Worm (Caenorhabditis elegans): ENCODE data around the gene W05H9.4.

W05H9.4 gene

DNA sequence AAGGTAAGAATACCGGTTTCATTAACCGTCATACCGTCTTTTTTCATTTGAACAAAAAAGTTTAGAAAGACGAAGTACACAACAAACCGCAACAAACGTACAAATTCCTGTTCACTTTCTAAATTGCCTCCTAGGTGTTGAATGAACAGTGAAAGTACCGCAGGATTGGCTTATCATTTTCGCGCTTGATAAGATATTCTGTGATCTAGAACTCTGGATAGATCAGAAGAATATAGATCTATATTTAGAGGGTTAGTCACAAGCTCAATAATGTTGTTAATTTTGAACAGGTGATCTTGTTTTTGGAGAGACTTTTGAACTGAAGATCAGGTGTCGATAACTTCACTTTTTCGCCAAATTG lies 8.8 kb upstream of the W05H9.4 start:
- TF ChIP-seq blmp-1 (tag; optimal IDR thresholded peaks at IDR 0.05; ENCODE audit: insufficient read depth) (peak; percentile 12), ceh-82 (tag; optimal IDR thresholded peaks at IDR 0.05) (no peak)

DNA sequence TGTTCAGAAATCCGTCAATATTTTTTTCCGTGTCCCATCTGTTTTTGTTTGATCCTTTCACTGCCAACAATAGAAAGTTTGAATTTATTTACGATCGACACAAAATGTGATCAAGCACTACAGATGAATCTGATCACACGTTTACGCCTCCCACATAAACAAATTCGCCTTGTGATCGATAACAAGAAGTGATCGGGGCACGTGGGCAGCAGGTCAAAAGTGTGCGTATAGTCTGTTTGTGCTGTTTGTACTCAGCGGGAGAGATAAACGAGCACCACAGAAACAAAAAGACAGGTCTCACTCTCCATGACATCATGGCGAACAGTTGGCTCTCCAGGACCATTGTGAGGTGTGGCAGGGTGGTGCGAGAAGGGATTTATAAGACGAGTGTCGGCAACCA lies 7.9 kb upstream of the W05H9.4 start:
- TF ChIP-seq Y55F3AM.14 (GFP tag; optimal IDR thresholded peaks at IDR 0.05) (peak; percentile 78), mdl-1 (tag; optimal IDR thresholded peaks at IDR 0.05) (peak; percentile 67 to 91), sma-3 (GFP tag; optimal IDR thresholded peaks at IDR 0.05) (peak; percentile 85), ceh-82 (tag; optimal IDR thresholded peaks at IDR 0.05) (no peak), lin-11 (tag; optimal IDR thresholded peaks at IDR 0.05) (peak; percentile 48), C34F6.9 (tag; optimal IDR thresholded peaks at IDR 0.05) (peak; percentile 52), peb-1 (tag; optimal IDR thresholded peaks at IDR 0.05) (no peak), unc-55 (GFP tag; optimal IDR thresholded peaks at IDR 0.05) (no peak), crh-2 (tag; optimal IDR thresholded peaks at IDR 0.05) (peak; percentile 94), ZK546.5 (tag; optimal IDR thresholded peaks at IDR 0.05) (no peak), nhr-23 (tag; optimal IDR thresholded peaks at IDR 0.05) (no peak), lin-13 (GFP tag; optimal IDR thresholded peaks at IDR 0.05) (peak; percentile 56), blmp-1 (tag; optimal IDR thresholded peaks at IDR 0.05; ENCODE audit: insufficient read depth) (peak; percentile 81), ztf-1 (GFP tag; conservative IDR thresholded peaks at IDR 0.05) (no peak), dmd-4 (tag; optimal IDR thresholded peaks at IDR 0.05) (no peak), nhr-237 (tag; optimal IDR thresholded peaks at IDR 0.05) (no peak), F13H6.1 (tag; optimal IDR thresholded peaks at IDR 0.05) (peak; percentile 91), aly-2 (tag; optimal IDR thresholded peaks at IDR 0.05) (no peak), sma-9 (GFP tag; optimal IDR thresholded peaks at IDR 0.05) (peak; percentile 97), sma-9 (tag; optimal IDR thresholded peaks at IDR 0.05) (no peak), ama-1 (optimal IDR thresholded peaks at IDR 0.05) (peak; percentile 58), snpc-4 (tag; optimal IDR thresholded peaks at IDR 0.05) (no peak), nhr-12 (tag; optimal IDR thresholded peaks at IDR 0.05) (no peak), sem-4 (tag; optimal IDR thresholded peaks at IDR 0.05) (peak; percentile 60), ceh-16 (tag; optimal IDR thresholded peaks at IDR 0.05) (no peak), mbf-1 (tag; optimal IDR thresholded peaks at IDR 0.05) (no peak), R02D3.7 (tag; optimal IDR thresholded peaks at IDR 0.05) (no peak), nhr-21 (tag; optimal IDR thresholded peaks at IDR 0.05) (peak; percentile 85), nhr-6 (tag; optimal IDR thresholded peaks at IDR 0.05) (peak; percentile 26), nhr-10 (tag; optimal IDR thresholded peaks at IDR 0.05) (peak; percentile 34), elt-1 (tag; optimal IDR thresholded peaks at IDR 0.05) (no peak), elt-3 (tag; optimal IDR thresholded peaks at IDR 0.05) (no peak), unc-62 (GFP tag; optimal IDR thresholded peaks at IDR 0.05) (no peak), lsy-2 (tag; optimal IDR thresholded peaks at IDR 0.05) (peak in 1 of 2 experiments; percentile 76), fos-1 (tag; optimal IDR thresholded peaks at IDR 0.05) (peak; percentile 68), nhr-25 (tag; optimal IDR thresholded peaks at IDR 0.05) (peak; percentile 89), ztf-4 (tag; optimal IDR thresholded peaks at IDR 0.05) (peak; percentile 91), nhr-77 (tag; optimal IDR thresholded peaks at IDR 0.05) (no peak), unc-39 (tag; optimal IDR thresholded peaks at IDR 0.05) (no peak), mab-5 (tag; optimal IDR thresholded peaks at IDR 0.05) (peak; percentile 34), nhr-11 (tag; optimal IDR thresholded peaks at IDR 0.05) (no peak), gmeb-1 (tag; optimal IDR thresholded peaks at IDR 0.05) (peak; percentile 56), lin-39 (tag; optimal IDR thresholded peaks at IDR 0.05) (no peak), nhr-129 (tag; optimal IDR thresholded peaks at IDR 0.05) (peak; percentile 97), egl-27 (tag; optimal IDR thresholded peaks at IDR 0.05) (no peak), skn-1 (tag; optimal IDR thresholded peaks at IDR 0.05) (peak; percentile 4), zag-1 (tag; optimal IDR thresholded peaks at IDR 0.05) (no peak), alr-1 (tag; optimal IDR thresholded peaks at IDR 0.05) (no peak), ztf-11 (tag; optimal IDR thresholded peaks at IDR 0.05) (no peak)

Measured in whole organism, L2 larva.